Worm (Caenorhabditis elegans) whole organism, young adult: ENCODE data around the gene F01F1.2.
A peak's percentile ranks its signal among the peaks of the same experiment; 100 is the strongest.

ENCODE experiments used
- B0035.1 ChIP-seq: sonication (generic microtip); optimal IDR thresholded peaks from 2 replicates; lab custom pipeline; 2016; ENCODE audit warnings: missing genetic modification characterization, mild to moderate bottlenecking, missing compliant biosample characterization, missing genotype, missing genetic modification reagents
- B0261.1 ChIP-seq: sonication (generic microtip); optimal IDR thresholded peaks from 2 replicates; lab custom pipeline; 2016; ENCODE audit warnings: mild to moderate bottlenecking, missing genetic modification characterization, moderate library complexity, missing compliant biosample characterization
- C06A6.2 ChIP-seq: fragments of 200-800 bp; sonication (Bioruptor generic); conservative IDR thresholded peaks from 2 replicates; pipeline ENCODE4 v1.3.6; 2022; ENCODE audit warnings: missing genetic modification characterization, missing compliant biosample characterization
- C17E4.6 ChIP-seq: fragments of 200-800 bp; sonication (Bioruptor generic); IDR thresholded peaks from 2 replicates; pipeline ENCODE4 v1.3.6; 2022; ENCODE audit warnings: missing genetic modification reagents, missing genetic modification characterization, missing compliant biosample characterization
- D2030.7 ChIP-seq: fragments of 200-800 bp; sonication (Bioruptor generic); IDR thresholded peaks from 2 replicates; pipeline ENCODE4 v1.3.6; 2022; ENCODE audit warnings: missing genetic modification reagents, missing genetic modification characterization, missing compliant biosample characterization
- F10E7.11 ChIP-seq: sonication (generic microtip); optimal IDR thresholded peaks from 2 replicates; lab custom pipeline; 2017; ENCODE audit warnings: mild to moderate bottlenecking, missing genetic modification characterization, moderate library complexity, missing compliant biosample characterization
- F22D6.2 ChIP-seq: sonication (generic microtip); optimal IDR thresholded peaks from 2 replicates; lab custom pipeline; 2016; ENCODE audit warnings: mild to moderate bottlenecking, missing genetic modification characterization, missing compliant biosample characterization
- F33H1.4 ChIP-seq: fragments of 200-800 bp; sonication (Bioruptor generic); IDR thresholded peaks from 2 replicates; pipeline ENCODE4 v1.3.6; 2022; ENCODE audit warnings: missing genetic modification reagents, missing genetic modification characterization, missing compliant biosample characterization
- F49E8.2 ChIP-seq: sonication (generic microtip); optimal IDR thresholded peaks from 3 replicates; lab custom pipeline; 2017; ENCODE audit warnings: missing genetic modification characterization, mild to moderate bottlenecking, missing compliant biosample characterization, antibody characterized with exemption, moderate library complexity; ENCODE audit not compliant: insufficient read depth
- F52B5.7 ChIP-seq: sonication (generic microtip); optimal IDR thresholded peaks from 2 replicates; lab custom pipeline; 2016; ENCODE audit warnings: mild to moderate bottlenecking, missing genetic modification characterization, missing compliant biosample characterization
- K12H6.12 ChIP-seq: fragments of 200-800 bp; sonication (Bioruptor generic); optimal IDR thresholded peaks from 2 replicates; lab custom pipeline; 2018; ENCODE audit warnings: mild to moderate bottlenecking, missing genetic modification characterization, missing compliant biosample characterization
- T07F8.4 ChIP-seq: sonication (generic microtip); optimal IDR thresholded peaks from 2 replicates; lab custom pipeline; 2016; ENCODE audit warnings: mild to moderate bottlenecking, missing genetic modification characterization, moderate library complexity, missing compliant biosample characterization
- Y53G8AR.9 ChIP-seq: fragments of 200-800 bp; sonication (Bioruptor generic); conservative IDR thresholded peaks from 2 replicates; pipeline ENCODE4 v1.3.6; 2022; ENCODE audit warnings: missing genetic modification reagents, missing genetic modification characterization, missing compliant biosample characterization
- Y79H2A.3 ChIP-seq: fragments of 200-800 bp; sonication (Bioruptor generic); conservative IDR thresholded peaks from 2 replicates; pipeline ENCODE4 v1.3.6; 2022; ENCODE audit warnings: missing genetic modification reagents, missing genetic modification characterization, missing compliant biosample characterization
- ama-1 ChIP-seq, 3 experiments: fragments of 150-350 bp in 1 of 3; sonication (generic microtip) in 2 of 3; optimal IDR thresholded peaks; 2 replicates each; lab custom pipeline; 2014 to 2018; ENCODE audit warnings: missing biosample characterization in 2 of 3, missing genetic modification characterization in 2 of 3, missing genetic modification reagents in 2 of 3
- aptf-2 ChIP-seq: fragments of 200-800 bp; sonication (Bioruptor generic); conservative IDR thresholded peaks from 2 replicates; pipeline ENCODE4 v1.3.6; 2022; ENCODE audit warnings: missing genetic modification reagents, missing genetic modification characterization, missing compliant biosample characterization
- athp-1 ChIP-seq: sonication (generic microtip); optimal IDR thresholded peaks from 2 replicates; lab custom pipeline; 2017; ENCODE audit warnings: mild to moderate bottlenecking, missing genetic modification characterization, missing compliant biosample characterization
- cebp-1 ChIP-seq, 2 experiments: fragments of 200-800 bp in 1 of 2; sonication (Bioruptor generic) in 1 of 2; sonication (generic microtip) in 1 of 2; IDR thresholded peaks in 1 of 2; optimal IDR thresholded peaks in 1 of 2; 2 replicates each; pipeline versions ENCODE4 v1.3.6 to Lab custom; 2017 to 2022; ENCODE audit warnings: missing compliant biosample characterization in 2 of 2, missing genetic modification characterization in 2 of 2, mild to moderate bottlenecking in 1 of 2, missing genetic modification reagents in 1 of 2, moderate library complexity in 1 of 2
- ceh-79 ChIP-seq: sonication (generic microtip); optimal IDR thresholded peaks from 2 replicates; lab custom pipeline; 2017; ENCODE audit warnings: mild to moderate bottlenecking, missing genetic modification characterization, missing compliant biosample characterization
- chd-7 ChIP-seq: sonication (generic microtip); optimal IDR thresholded peaks from 2 replicates; lab custom pipeline; 2016; ENCODE audit warnings: mild to moderate bottlenecking, missing genetic modification characterization, moderate library complexity, missing compliant biosample characterization
- efl-1 ChIP-seq: fragments of 150-350 bp; optimal IDR thresholded peaks from 2 replicates; lab custom pipeline; 2014; ENCODE audit warnings: missing biosample characterization, missing genetic modification reagents, missing genetic modification characterization
- egl-18 ChIP-seq: fragments of 200-800 bp; sonication (Bioruptor generic); IDR thresholded peaks from 2 replicates; pipeline ENCODE4 v1.3.6; 2022; ENCODE audit warnings: missing genetic modification reagents, missing genetic modification characterization, missing compliant biosample characterization
- gei-17 ChIP-seq: fragments of 200-800 bp; sonication (Bioruptor generic); optimal IDR thresholded peaks from 2 replicates; lab custom pipeline; 2018; ENCODE audit warnings: mild to moderate bottlenecking, missing genetic modification characterization, missing compliant biosample characterization
- hmg-1.2 ChIP-seq: fragments of 200-800 bp; sonication (Bioruptor generic); IDR thresholded peaks from 2 replicates; pipeline ENCODE4 v1.3.6; 2022; ENCODE audit warnings: missing genetic modification reagents, missing genetic modification characterization, missing compliant biosample characterization
- hmg-20 ChIP-seq: fragments of 200-800 bp; sonication (Bioruptor generic); IDR thresholded peaks from 2 replicates; pipeline ENCODE4 v1.3.6; 2022; ENCODE audit warnings: missing genetic modification reagents, missing genetic modification characterization, missing compliant biosample characterization
- let-607 ChIP-seq, 2 experiments: fragments of 200-800 bp in 1 of 2; sonication (Bioruptor generic) in 1 of 2; sonication (generic microtip) in 1 of 2; optimal IDR thresholded peaks; 2 replicates each; lab custom pipeline; 2016 to 2018; ENCODE audit warnings: mild to moderate bottlenecking in 2 of 2, missing compliant biosample characterization in 2 of 2, missing genetic modification characterization in 2 of 2, moderate library complexity in 2 of 2, missing genotype in 1 of 2
- lin-35 ChIP-seq, 3 experiments: fragments of 150-350 bp in 2 of 3; sonication (generic microtip) in 1 of 3; optimal IDR thresholded peaks; 2 replicates each; lab custom pipeline; 2014 to 2018; ENCODE audit warnings: missing biosample characterization in 3 of 3, missing genetic modification characterization in 3 of 3, missing genetic modification reagents in 3 of 3
- lin-40 ChIP-seq: sonication (generic microtip); optimal IDR thresholded peaks from 2 replicates; lab custom pipeline; 2016; ENCODE audit warnings: missing genetic modification characterization, mild to moderate bottlenecking, missing compliant biosample characterization, missing genotype, missing genetic modification reagents
- madf-6 ChIP-seq: fragments of 200-800 bp; sonication (Bioruptor generic); IDR thresholded peaks from 2 replicates; pipeline ENCODE4 v1.3.6; 2022; ENCODE audit warnings: missing genetic modification reagents, missing genetic modification characterization, missing compliant biosample characterization
- madf-8 ChIP-seq: fragments of 200-800 bp; sonication (Bioruptor generic); conservative IDR thresholded peaks from 2 replicates; pipeline ENCODE4 v1.3.6; 2022; ENCODE audit warnings: missing genetic modification reagents, missing genetic modification characterization, missing compliant biosample characterization
- mcd-1 ChIP-seq: fragments of 200-800 bp; sonication (Bioruptor generic); IDR thresholded peaks from 2 replicates; pipeline ENCODE4 v1.3.6; 2022; ENCODE audit warnings: missing genetic modification reagents, missing genetic modification characterization, missing compliant biosample characterization
- mel-28 ChIP-seq: sonication (generic microtip); optimal IDR thresholded peaks from 2 replicates; lab custom pipeline; 2016; ENCODE audit warnings: borderline replicate concordance, mild to moderate bottlenecking, missing genetic modification characterization, missing compliant biosample characterization
- nfyb-1 ChIP-seq: fragments of 200-800 bp; sonication (Bioruptor generic); IDR thresholded peaks from 2 replicates; pipeline ENCODE4 v1.3.6; 2022; ENCODE audit warnings: missing genetic modification reagents, missing genetic modification characterization, missing compliant biosample characterization
- nhr-27 ChIP-seq: fragments of 200-800 bp; sonication (Bioruptor generic); optimal IDR thresholded peaks from 2 replicates; lab custom pipeline; 2018; ENCODE audit warnings: mild to moderate bottlenecking, missing genetic modification characterization, moderate library complexity, missing compliant biosample characterization
- rcor-1 ChIP-seq: fragments of 200-800 bp; sonication (Bioruptor generic); IDR thresholded peaks from 2 replicates; pipeline ENCODE4 v1.3.6; 2022; ENCODE audit warnings: missing genetic modification reagents, missing genetic modification characterization, missing compliant biosample characterization
- snpc-1.1 ChIP-seq: sonication (generic microtip); optimal IDR thresholded peaks from 2 replicates; lab custom pipeline; 2017; ENCODE audit warnings: missing genetic modification characterization, mild to moderate bottlenecking, missing compliant biosample characterization, antibody characterized with exemption, moderate library complexity, missing genotype, missing genetic modification reagents; ENCODE audit not compliant: insufficient read depth
- snpc-1.3 ChIP-seq: sonication (generic microtip); optimal IDR thresholded peaks from 2 replicates; lab custom pipeline; 2017; ENCODE audit warnings: missing genetic modification characterization, mild to moderate bottlenecking, missing compliant biosample characterization, antibody characterized with exemption, moderate library complexity, missing genotype, missing genetic modification reagents; ENCODE audit not compliant: insufficient read depth
- tbx-9 ChIP-seq: sonication (generic microtip); optimal IDR thresholded peaks from 2 replicates; lab custom pipeline; 2016; ENCODE audit warnings: borderline replicate concordance, missing genetic modification characterization, inconsistent platforms, missing compliant biosample characterization
- xnd-1 ChIP-seq: sonication (generic microtip); optimal IDR thresholded peaks from 2 replicates; lab custom pipeline; 2016; ENCODE audit warnings: missing genotype, missing genetic modification reagents, missing genetic modification characterization, missing compliant biosample characterization
- zfh-2 ChIP-seq: fragments of 200-800 bp; sonication (Bioruptor generic); conservative IDR thresholded peaks from 2 replicates; pipeline ENCODE4 v1.3.6; 2022; ENCODE audit warnings: missing genetic modification reagents, missing genetic modification characterization, missing compliant biosample characterization
- zim-3 ChIP-seq: sonication (generic microtip); optimal IDR thresholded peaks from 2 replicates; lab custom pipeline; 2017; ENCODE audit warnings: mild to moderate bottlenecking, missing genetic modification characterization, moderate library complexity, missing compliant biosample characterization
- ztf-18 ChIP-seq: sonication (generic microtip); optimal IDR thresholded peaks from 2 replicates; lab custom pipeline; 2016; ENCODE audit warnings: missing genotype, mild to moderate bottlenecking, missing genetic modification characterization, missing compliant biosample characterization
- ztf-25 ChIP-seq: fragments of 200-800 bp; sonication (Bioruptor generic); IDR thresholded peaks from 2 replicates; pipeline ENCODE4 v1.3.6; 2022; ENCODE audit warnings: missing genetic modification reagents, missing genetic modification characterization, missing compliant biosample characterization
- ztf-6 ChIP-seq: fragments of 200-800 bp; sonication (Bioruptor generic); IDR thresholded peaks from 2 replicates; pipeline ENCODE4 v1.3.6; 2022; ENCODE audit warnings: missing genetic modification reagents, missing genetic modification characterization, missing compliant biosample characterization

F01F1.2 gene

DNA sequence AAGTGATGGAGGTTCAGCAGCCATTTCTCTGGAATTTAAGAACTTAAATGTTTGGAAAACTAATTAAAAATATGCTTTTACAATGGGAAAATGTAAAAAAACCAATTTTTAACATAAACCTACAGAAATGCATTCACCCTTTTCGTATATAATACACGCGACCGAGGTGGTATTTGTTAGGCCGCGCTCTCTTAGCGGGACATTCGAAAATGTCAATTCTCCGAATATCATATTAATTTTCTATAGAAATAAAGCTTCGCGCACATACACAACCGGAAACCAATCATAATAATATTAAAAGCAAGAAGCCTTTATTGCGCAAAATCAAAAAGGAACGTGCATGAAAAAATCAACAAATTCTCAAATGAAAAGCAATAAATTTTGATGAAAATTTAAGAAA is 25.1 kb upstream of the F01F1.2 start, which contains the start of gene ddx-23 (continued):
- TF ChIP-seq nfyb-1 (GFP tag; lab: Robert Waterston, UW) (0 out of 2 replicates have a peak, but pooled peaks have one; percentile 58), zim-3 (no peak), cebp-1 (GFP tag; IDR thresholded peaks at IDR 0.05; lab: Robert Waterston, UW) (no peak), cebp-1 (tag; optimal IDR thresholded peaks at IDR 0.05; lab: Kevin White, UChicago) (peak; percentile 39), ceh-79 (peak; percentile 39), F52B5.7 (peak; percentile 57), efl-1 (GFP tag; lab: Kevin White, UChicago) (peak; percentile 12), madf-8 (no peak), Y79H2A.3 (GFP tag; lab: Robert Waterston, UW) (no peak), Y53G8AR.9 (GFP tag; lab: Robert Waterston, UW) (no peak; the same call in 1 of the 2 replicates), aptf-2 (GFP tag; lab: Robert Waterston, UW) (no peak)

ce11 chrIII:5855637-5856179 is 22.6 kb upstream of the F01F1.2 start, which contains the start of the genes cct-6 and alh-9:
TSS of gene cct-6 (minus strand) at chrIII:5855687.
TSS of gene alh-9 (plus strand) at chrIII:5856018.
- TF ChIP-seq snpc-1.3 (tag; lab: Kevin White, UChicago) = no peak
- TF ChIP-seq nhr-27 (tag; lab: Kevin White, UChicago) = no peak
- peak; percentile 31 for TF ChIP-seq lin-40 (tag; lab: Kevin White, UChicago)
- TF ChIP-seq lin-35 (GFP tag; optimal IDR thresholded peaks at IDR 0.05; lab: Kevin White, UChicago) = peak in 1 of 3 experiments; percentile 91
- TF ChIP-seq ama-1 (optimal IDR thresholded peaks at IDR 0.05; lab: Kevin White, UChicago) = no peak
- no peak for TF ChIP-seq ama-1 (GFP tag; optimal IDR thresholded peaks at IDR 0.05; lab: Kevin White, UChicago)
- TF ChIP-seq B0261.1 (tag; lab: Kevin White, UChicago) = no peak
- TF ChIP-seq gei-17 (GFP tag; lab: Kevin White, UChicago) = no peak
- no peak for TF ChIP-seq ztf-25
- peak; percentile 62; the same call in 1 of the 2 replicates for TF ChIP-seq madf-6 (GFP tag; lab: Robert Waterston, UW)
- peak; percentile 93 for TF ChIP-seq F33H1.4 (GFP tag; lab: Robert Waterston, UW)
- no peak for TF ChIP-seq let-607 (tag; optimal IDR thresholded peaks at IDR 0.05; lab: Kevin White, UChicago)
- peak; percentile 58 for TF ChIP-seq mcd-1
- TF ChIP-seq ztf-18 = no peak
- no peak for TF ChIP-seq chd-7
- no peak for TF ChIP-seq tbx-9 (tag; lab: Kevin White, UChicago)
- TF ChIP-seq T07F8.4 (tag; lab: Kevin White, UChicago) = no peak
- TF ChIP-seq F49E8.2 (tag; lab: Kevin White, UChicago) = no peak
- no peak for TF ChIP-seq F52B5.7
- TF ChIP-seq xnd-1 (tag; lab: Kevin White, UChicago) = no peak
- TF ChIP-seq rcor-1 (GFP tag; lab: Robert Waterston, UW) = no peak
- no peak for TF ChIP-seq egl-18 (GFP tag; lab: Robert Waterston, UW)
- TF ChIP-seq D2030.7 (GFP tag; lab: Robert Waterston, UW) = no peak
- no peak for TF ChIP-seq mel-28 (tag; lab: Kevin White, UChicago)
- no peak for TF ChIP-seq B0035.1 (tag; lab: Kevin White, UChicago)
- no peak for TF ChIP-seq athp-1 (tag; lab: Kevin White, UChicago)
- peak; percentile 68; the same call in 1 of the 2 replicates for TF ChIP-seq cebp-1 (GFP tag; IDR thresholded peaks at IDR 0.05; lab: Robert Waterston, UW)
- peak; percentile 94 for TF ChIP-seq cebp-1 (tag; optimal IDR thresholded peaks at IDR 0.05; lab: Kevin White, UChicago)
- TF ChIP-seq snpc-1.1 (tag; lab: Kevin White, UChicago) = no peak
- TF ChIP-seq C06A6.2 (GFP tag; lab: Robert Waterston, UW) = no peak
- peak; percentile 37 for TF ChIP-seq K12H6.12 (tag; lab: Kevin White, UChicago)
- no peak for TF ChIP-seq zfh-2 (GFP tag; lab: Robert Waterston, UW)
- no peak for TF ChIP-seq C17E4.6 (GFP tag; lab: Robert Waterston, UW)
- TF ChIP-seq hmg-20 (GFP tag; lab: Robert Waterston, UW) = no peak
- no peak for TF ChIP-seq ztf-6 (GFP tag; lab: Robert Waterston, UW)
- no peak for TF ChIP-seq F22D6.2 (tag; lab: Kevin White, UChicago)
- TF ChIP-seq F10E7.11 (tag; lab: Kevin White, UChicago) = no peak
- peak; percentile 37; the same call in 1 of the 2 replicates for TF ChIP-seq hmg-1.2 (GFP tag; lab: Robert Waterston, UW)
- TF ChIP-seq Y79H2A.3 (GFP tag; lab: Robert Waterston, UW) = no peak
